Worm (Caenorhabditis elegans) whole organism, L4 larva: Measurements from ENCODE around the gene R09A8.5.

Source experiments
- daf-12 ChIP-seq: fragments of 150-350 bp; optimal IDR thresholded peaks from 2 replicates; lab custom pipeline; 2014; ENCODE audit warnings: missing biosample characterization, missing genetic modification reagents, missing genetic modification characterization
- dpl-1 ChIP-seq: fragments of 150-350 bp; optimal IDR thresholded peaks from 2 replicates; lab custom pipeline; 2014; ENCODE audit warnings: missing biosample characterization, missing genetic modification reagents, missing genetic modification characterization
- jun-1 ChIP-seq: fragments of 150-350 bp; optimal IDR thresholded peaks from 2 replicates; lab custom pipeline; 2014; ENCODE audit warnings: missing biosample characterization, missing genetic modification reagents, missing genetic modification characterization
- lin-15B ChIP-seq: fragments of 150-350 bp; sonication (generic microtip); optimal IDR thresholded peaks from 3 replicates; lab custom pipeline; 2014; ENCODE audit warnings: missing biosample characterization, missing genetic modification characterization
- lsy-2 ChIP-seq, 2 experiments: fragments of 150-350 bp in 1 of 2; sonication (generic microtip) in 1 of 2; optimal IDR thresholded peaks; 2 replicates each; lab custom pipeline; 2014 to 2017; ENCODE audit warnings: missing biosample characterization in 2 of 2, missing genetic modification characterization in 2 of 2
- nhr-76 ChIP-seq: fragments of 150-350 bp; optimal IDR thresholded peaks from 2 replicates; lab custom pipeline; 2014; ENCODE audit warnings: missing biosample characterization, missing genetic modification characterization
- unc-62 ChIP-seq, 3 experiments: fragments of 150-350 bp in 1 of 3; sonication (generic microtip); optimal IDR thresholded peaks in 2 of 3; peaks in 1 of 3; 1 replicate in 1 of 3; 2 replicates in 2 of 3; lab custom pipeline; 2014 to 2017; ENCODE audit warnings: missing biosample characterization in 3 of 3, missing genetic modification characterization in 3 of 3, missing genetic modification reagents in 3 of 3, missing genotype in 1 of 3

DNA sequence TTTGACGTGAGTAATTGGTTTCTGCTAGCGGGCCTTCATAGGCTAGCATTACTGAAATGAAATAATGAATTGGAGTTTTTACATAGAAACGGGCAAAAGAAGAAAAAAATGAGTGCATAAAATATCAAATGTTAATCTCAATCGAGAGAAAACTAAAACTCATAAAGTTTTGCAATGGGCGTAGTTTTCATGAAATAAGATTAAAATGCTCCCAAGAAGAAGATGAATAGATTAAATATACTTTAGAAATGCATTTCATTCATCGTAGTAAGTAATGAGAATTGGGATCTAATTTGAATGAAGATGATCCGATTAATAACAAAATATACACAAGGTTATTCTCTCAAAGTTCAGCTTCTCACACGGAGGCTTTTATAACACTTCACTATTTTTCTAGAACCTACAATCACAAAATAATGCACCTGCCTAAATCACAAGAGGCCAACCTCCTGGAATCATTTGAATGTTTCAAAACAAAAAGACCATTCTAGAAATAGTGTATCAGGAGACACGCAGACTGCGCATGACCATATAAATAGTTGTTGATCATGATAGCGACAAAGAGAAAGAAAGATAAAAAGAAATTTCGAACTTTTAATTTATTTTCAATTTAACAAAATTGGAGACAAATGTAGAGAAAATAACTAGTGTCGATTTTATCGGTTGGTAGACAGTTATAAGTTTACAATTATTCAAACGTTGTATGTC is 27.6 kb upstream of the R09A8.5 start, which contains the start of gene nhr-17:
- no peak for TF ChIP-seq lin-15B (tag; lab: Kevin White, UChicago)
- TF ChIP-seq unc-62 (GFP tag; optimal IDR thresholded peaks at IDR 0.05 in 1 of 2; lab: Kevin White, UChicago) = peak in 1 of 2 experiments; percentile 88
- TF ChIP-seq unc-62 (tag; optimal IDR thresholded peaks at IDR 0.05; lab: Kevin White, UChicago) = no peak
- TF ChIP-seq nhr-76 (tag; lab: Kevin White, UChicago) = no peak
- TF ChIP-seq dpl-1 (GFP tag; lab: Kevin White, UChicago) = no peak
- peak in 1 of 2 experiments; percentile 34 for TF ChIP-seq lsy-2 (tag; optimal IDR thresholded peaks at IDR 0.05; lab: Kevin White, UChicago)
- no peak for TF ChIP-seq daf-12 (tag; lab: Kevin White, UChicago)
- TF ChIP-seq jun-1 = no peak
